Worm (Caenorhabditis elegans): Measurements from ENCODE around the gene F16B4.5.

- no peak for TF ChIP-seq dmd-9 (GFP tag; IDR thresholded peaks at IDR 0.05)
- no peak for TF ChIP-seq aha-1 (tag)
- TF ChIP-seq nhr-77 (tag; optimal IDR thresholded peaks at IDR 0.05): no peak
- no peak for TF ChIP-seq Y48G9A.11 (GFP tag; IDR thresholded peaks at IDR 0.05)
- TF ChIP-seq ama-1 (optimal IDR thresholded peaks at IDR 0.05): no peak
Measured at ce11 chrV:1547843-1548242, 40.4 kb upstream of the F16B4.5 start, which contains the start of gene F52F10.2.
